Fruit fly (Drosophila melanogaster): ENCODE data around the gene CG3739.

DNA sequence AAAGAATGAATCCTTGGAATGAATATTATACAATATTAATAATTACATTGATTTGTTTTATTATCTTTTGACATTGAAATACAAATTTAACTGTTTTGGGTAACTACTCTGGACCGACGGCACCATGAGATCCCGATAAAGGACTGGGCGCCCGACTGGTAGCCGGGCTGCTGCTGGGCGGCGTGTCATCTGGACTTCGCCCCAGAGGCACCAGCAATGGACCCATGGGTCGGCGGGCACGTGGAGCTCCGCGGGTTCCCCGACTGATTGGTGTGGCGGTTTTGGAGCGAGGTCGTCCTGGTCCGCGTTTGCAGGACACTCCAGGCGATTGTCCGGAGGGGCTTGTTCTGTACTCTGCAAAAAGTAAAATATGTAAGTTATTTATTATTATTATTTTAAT is 24.1 kb upstream of the CG3739 start:
- no peak for TF ChIP-seq CG9797 (GFP tag; optimal IDR thresholded peaks at IDR 0.05)
- TF ChIP-seq Nf-YA (GFP tag; IDR thresholded peaks at IDR 0.05) = no peak
- TF ChIP-seq CG13424 (tag; optimal IDR thresholded peaks at IDR 0.05) = no peak
